Worm (Caenorhabditis elegans) whole organism, early embryonic: Measurements from ENCODE around the gene K08F9.1.

Experiments
- F13C5.2 ChIP-seq: sonication (generic microtip); optimal IDR thresholded peaks from 2 replicates; lab custom pipeline; 2017; ENCODE audit warnings: mild to moderate bottlenecking, missing genetic modification characterization, inconsistent platforms, missing compliant biosample characterization
- aly-1 ChIP-seq: sonication (generic microtip); optimal IDR thresholded peaks from 2 replicates; lab custom pipeline; 2016; ENCODE audit warnings: missing genetic modification characterization, missing compliant biosample characterization
- ama-1 ChIP-seq: fragments of 150-350 bp; optimal IDR thresholded peaks from 2 replicates; lab custom pipeline; 2014
- ceh-36 ChIP-seq: sonication (generic microtip); optimal IDR thresholded peaks from 2 replicates; lab custom pipeline; 2016; ENCODE audit warnings: missing genetic modification characterization, inconsistent platforms, missing compliant biosample characterization
- flt-1 ChIP-seq: fragments of 200-800 bp; sonication (Bioruptor generic); IDR thresholded peaks from 2 replicates; pipeline ENCODE4 v1.3.6; 2022; ENCODE audit warnings: missing genetic modification characterization, missing compliant biosample characterization
- hmbx-1 ChIP-seq: sonication (generic microtip); optimal IDR thresholded peaks from 2 replicates; lab custom pipeline; 2016; ENCODE audit warnings: mild to moderate bottlenecking, missing genetic modification characterization, missing compliant biosample characterization
- pes-1 ChIP-seq: fragments of 200-800 bp; sonication (Bioruptor generic); IDR thresholded peaks from 2 replicates; pipeline ENCODE4 v1.3.6; 2022; ENCODE audit warnings: missing genetic modification reagents, missing genetic modification characterization, missing compliant biosample characterization
- scrt-1 ChIP-seq: fragments of 200-800 bp; sonication (Bioruptor generic); IDR thresholded peaks from 2 replicates; pipeline ENCODE4 v1.3.6; 2022; ENCODE audit warnings: missing genetic modification characterization, missing compliant biosample characterization

ce11 chrV:15175459-15175858, 32.3 kb upstream of the K08F9.1 start, which contains the start of gene clec-47:
- TF ChIP-seq ama-1 (lab: Kevin White, UChicago) (no peak), pes-1 (GFP tag; lab: Robert Waterston, UW) (no peak), aly-1 (tag; lab: Kevin White, UChicago) (no peak), flt-1 (GFP tag; lab: Robert Waterston, UW) (no peak), F13C5.2 (no peak), ceh-36 (no peak), hmbx-1 (tag; lab: Kevin White, UChicago) (no peak), scrt-1 (GFP tag; lab: Robert Waterston, UW) (no peak)
